Worm (Caenorhabditis elegans) whole organism, late embryonic: Measurements from ENCODE around the gene Y43D4A.5.

Source experiments
- ama-1 ChIP-seq: fragments of 150-350 bp; optimal IDR thresholded peaks from 2 replicates; lab custom pipeline; 2014
- hlh-8 ChIP-seq: sonication (generic microtip); optimal IDR thresholded peaks from 2 replicates; lab custom pipeline; 2016; ENCODE audit warnings: missing genotype, missing genetic modification characterization, missing compliant biosample characterization
- unc-42 ChIP-seq: sonication (generic microtip); optimal IDR thresholded peaks from 2 replicates; lab custom pipeline; 2016; ENCODE audit warnings: missing genotype, missing genetic modification characterization, missing compliant biosample characterization

DNA sequence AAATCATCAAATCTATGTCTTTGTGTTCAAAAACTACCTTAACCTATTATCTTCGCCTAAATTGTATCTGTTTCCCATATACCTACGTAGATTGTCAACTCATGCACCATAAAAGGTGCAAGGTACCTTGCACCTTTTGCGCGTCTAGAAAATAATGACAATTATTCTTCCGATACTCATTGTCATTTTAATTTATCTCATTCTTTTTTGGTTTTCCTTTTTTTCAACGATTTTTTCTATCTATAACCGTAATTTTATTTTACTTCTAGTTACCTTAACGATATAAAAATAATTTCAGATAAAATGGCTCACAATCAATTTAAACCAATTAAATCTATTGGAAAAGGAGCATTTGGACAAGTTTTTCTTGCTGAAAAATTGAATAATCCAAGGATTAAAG lies 11.5 kb downstream of the Y43D4A.5 start, which contains the start of gene Y43D4A.6:
- no peak for TF ChIP-seq hlh-8 (tag; lab: Kevin White, UChicago)
- no peak for TF ChIP-seq ama-1 (lab: Kevin White, UChicago)
- no peak for TF ChIP-seq unc-42 (tag; lab: Kevin White, UChicago)
